Fruit fly (Drosophila melanogaster): Measurements from ENCODE around the gene Arl2.

Arl2 gene

DNA sequence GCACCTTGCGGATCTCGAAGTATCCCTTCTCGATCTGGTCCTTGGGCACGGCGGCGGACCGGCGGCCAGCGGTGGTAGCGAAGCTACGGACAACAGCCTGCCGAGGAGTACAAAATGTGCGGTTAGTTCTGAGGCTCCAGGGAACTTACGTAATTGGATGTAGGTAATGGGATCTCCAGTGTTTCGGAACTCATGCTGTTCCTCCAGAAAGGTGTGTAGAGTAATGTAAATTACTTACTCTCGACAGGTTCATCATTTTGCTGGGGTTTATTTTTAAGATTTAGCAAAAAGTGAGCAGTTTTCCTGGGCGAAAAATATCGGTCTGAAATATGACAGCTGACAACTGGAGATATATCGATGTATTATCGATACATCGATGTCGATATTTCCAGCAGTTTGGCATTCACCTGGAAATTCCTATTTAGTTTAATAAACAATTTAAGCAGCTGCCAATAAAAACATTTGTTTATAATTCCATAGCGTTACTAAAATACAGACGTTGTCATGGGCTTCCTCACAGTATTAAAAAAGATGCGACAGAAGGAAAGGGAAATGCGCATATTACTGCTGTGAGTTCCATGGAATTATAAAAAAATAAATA lies at the start of gene Arl2, which contains the start of gene COX7A (continued):
- TF ChIP-seq onecut (GFP tag; IDR thresholded peaks at IDR 0.05) (0 out of 2 replicates have a peak, but pooled peaks have one; percentile 10), CG15696 (tag; optimal IDR thresholded peaks at IDR 0.05) (no peak), CG10147 (GFP tag; optimal IDR thresholded peaks at IDR 0.05) (peak; percentile 27), HLH4C (GFP tag; IDR thresholded peaks at IDR 0.05; ENCODE audit: partially characterized antibody) (peak; percentile 90), Lhr (GFP tag; optimal IDR thresholded peaks at IDR 0.05) (no peak), CG7963 (GFP tag; IDR thresholded peaks at IDR 0.05; ENCODE audit: partially characterized antibody) (peak; percentile 90), CG13287 (GFP tag; IDR thresholded peaks at IDR 0.05; ENCODE audit: partially characterized antibody) (peak; percentile 96), YL-1 (GFP tag; optimal IDR thresholded peaks at IDR 0.05) (peak; percentile 96), sna (GFP tag; IDR thresholded peaks at IDR 0.05; ENCODE audit: partially characterized antibody) (peak; percentile 94), Awh (GFP tag; IDR thresholded peaks at IDR 0.05) (no peak), Nf-YC (tag; optimal IDR thresholded peaks at IDR 0.05) (peak; percentile 34), pzg (GFP tag; optimal IDR thresholded peaks at IDR 0.05) (peak; percentile 82), CG14710 (tag; optimal IDR thresholded peaks at IDR 0.05) (peak; percentile 44), CG8924 (tag; optimal IDR thresholded peaks at IDR 0.05) (peak; percentile 77), Opbp (GFP tag; IDR thresholded peaks at IDR 0.05; ENCODE audit: partially characterized antibody) (peak; percentile 98), inv (GFP tag; IDR thresholded peaks at IDR 0.05; ENCODE audit: partially characterized antibody) (peak; percentile 90), CG4404 (GFP tag; IDR thresholded peaks at IDR 0.05) (no peak), MESR4 (GFP tag; optimal IDR thresholded peaks at IDR 0.05) (peak; percentile 98), Dp (GFP tag; optimal IDR thresholded peaks at IDR 0.05) (peak; percentile 45), CG3995 (GFP tag; optimal IDR thresholded peaks at IDR 0.05) (peak; percentile 18), CG17829 (tag; optimal IDR thresholded peaks at IDR 0.05) (peak; percentile 22), H15 (GFP tag; IDR thresholded peaks at IDR 0.05) (no peak), zf30C (GFP tag; optimal IDR thresholded peaks at IDR 0.05) (no peak), CG3281 (GFP tag; optimal IDR thresholded peaks at IDR 0.05) (no peak), CG17385 (GFP tag; optimal IDR thresholded peaks at IDR 0.05) (peak; percentile 37), CG16813 (GFP tag; IDR thresholded peaks at IDR 0.05; ENCODE audit: partially characterized antibody) (peak; percentile 91), Dll (GFP tag; IDR thresholded peaks at IDR 0.05; ENCODE audit: partially characterized antibody) (peak; percentile 94), ato (GFP tag; IDR thresholded peaks at IDR 0.05; ENCODE audit: partially characterized antibody) (peak; percentile 96), unc-4 (GFP tag; IDR thresholded peaks at IDR 0.05; ENCODE audit: partially characterized antibody) (peak; percentile 95), CG34224 (GFP tag; IDR thresholded peaks at IDR 0.05; ENCODE audit: partially characterized antibody) (peak; percentile 97), CG14014 (GFP tag; IDR thresholded peaks at IDR 0.05) (no peak), E2f2 (GFP tag; IDR thresholded peaks at IDR 0.05) (peak; percentile 56), amos (GFP tag; IDR thresholded peaks at IDR 0.05; ENCODE audit: partially characterized antibody) (peak; percentile 96), bigmax (GFP tag; optimal IDR thresholded peaks at IDR 0.05) (peak; percentile 26), CG33213 (GFP tag; optimal IDR thresholded peaks at IDR 0.05) (no peak), Sin3A (optimal IDR thresholded peaks at IDR 0.05) (peak; percentile 30), CG7839 (tag; optimal IDR thresholded peaks at IDR 0.05) (no peak), CG10431 (GFP tag; optimal IDR thresholded peaks at IDR 0.05) (peak; percentile 17), hb (GFP tag; IDR thresholded peaks at IDR 0.05; ENCODE audit: partially characterized antibody) (peak; percentile 89), CG12659 (GFP tag; optimal IDR thresholded peaks at IDR 0.05) (peak; percentile 72), Dref (GFP tag; IDR thresholded peaks at IDR 0.05) (peak; percentile 95), CG16815 (GFP tag; optimal IDR thresholded peaks at IDR 0.05) (no peak), CG7372 (GFP tag; IDR thresholded peaks at IDR 0.05) (no peak), sug (tag; optimal IDR thresholded peaks at IDR 0.05) (peak; percentile 24), Myb (GFP tag; optimal IDR thresholded peaks at IDR 0.05) (peak; percentile 1), CG31365 (tag; optimal IDR thresholded peaks at IDR 0.05) (peak; percentile 8), Gsc (GFP tag; IDR thresholded peaks at IDR 0.05) (no peak), nmo (GFP tag; optimal IDR thresholded peaks at IDR 0.05) (peak; percentile 27)

Measured in whole organism, embryonic.